Worm (Caenorhabditis elegans) whole organism, L2 larva: ENCODE data around the gene F29B9.11.

ENCODE experiments used
- C34F6.9 ChIP-seq: fragments of 150-350 bp; optimal IDR thresholded peaks from 2 replicates; lab custom pipeline; 2014; ENCODE audit warnings: missing biosample characterization, missing genetic modification characterization
- F13H6.1 ChIP-seq: sonication (generic microtip); optimal IDR thresholded peaks from 2 replicates; lab custom pipeline; 2016; ENCODE audit warnings: missing genetic modification characterization, missing compliant biosample characterization
- Y55F3AM.14 ChIP-seq: fragments of 200-800 bp; sonication (Bioruptor generic); optimal IDR thresholded peaks from 2 replicates; lab custom pipeline; 2018; ENCODE audit warnings: mild to moderate bottlenecking, missing genetic modification characterization, missing compliant biosample characterization
- ZK546.5 ChIP-seq: sonication (generic microtip); optimal IDR thresholded peaks from 2 replicates; lab custom pipeline; 2017; ENCODE audit warnings: missing biosample characterization, missing genetic modification characterization
- aly-2 ChIP-seq: fragments of 150-350 bp; optimal IDR thresholded peaks from 2 replicates; lab custom pipeline; 2014; ENCODE audit warnings: missing biosample characterization, missing genetic modification characterization
- ama-1 ChIP-seq: fragments of 150-350 bp; optimal IDR thresholded peaks from 2 replicates; lab custom pipeline; 2018; ENCODE audit warnings: inconsistent platforms
- blmp-1 ChIP-seq: sonication (generic microtip); optimal IDR thresholded peaks from 2 replicates; lab custom pipeline; 2017; ENCODE audit warnings: missing genetic modification characterization, mild to moderate bottlenecking, missing compliant biosample characterization, antibody characterized with exemption, moderate library complexity; ENCODE audit not compliant: insufficient read depth
- ceh-16 ChIP-seq: fragments of 150-350 bp; optimal IDR thresholded peaks from 2 replicates; lab custom pipeline; 2014; ENCODE audit warnings: missing biosample characterization, missing genetic modification characterization
- crh-2 ChIP-seq: sonication (generic microtip); optimal IDR thresholded peaks from 2 replicates; lab custom pipeline; 2017; ENCODE audit warnings: missing biosample characterization, missing genetic modification characterization
- dmd-4 ChIP-seq: sonication (generic microtip); optimal IDR thresholded peaks from 2 replicates; lab custom pipeline; 2017; ENCODE audit warnings: missing biosample characterization, missing genetic modification characterization
- egl-27 ChIP-seq: sonication (generic microtip); optimal IDR thresholded peaks from 3 replicates; lab custom pipeline; 2017; ENCODE audit warnings: missing biosample characterization, missing genetic modification reagents, missing genetic modification characterization
- elt-3 ChIP-seq: sonication (generic microtip); optimal IDR thresholded peaks from 2 replicates; lab custom pipeline; 2017; ENCODE audit warnings: missing biosample characterization, missing genetic modification characterization
- fos-1 ChIP-seq: fragments of 150-350 bp; optimal IDR thresholded peaks from 2 replicates; lab custom pipeline; 2014; ENCODE audit warnings: missing biosample characterization, missing genetic modification characterization
- gmeb-1 ChIP-seq: fragments of 150-350 bp; optimal IDR thresholded peaks from 2 replicates; lab custom pipeline; 2014; ENCODE audit warnings: missing biosample characterization, missing genetic modification characterization
- lin-11 ChIP-seq: fragments of 150-350 bp; sonication (generic microtip); optimal IDR thresholded peaks from 2 replicates; lab custom pipeline; 2014; ENCODE audit warnings: missing biosample characterization, missing genetic modification characterization, inconsistent platforms, mixed read lengths
- lin-13 ChIP-seq: fragments of 150-350 bp; optimal IDR thresholded peaks from 2 replicates; lab custom pipeline; 2014; ENCODE audit warnings: missing biosample characterization, missing genetic modification reagents, missing genetic modification characterization
- lin-39 ChIP-seq: fragments of 150-350 bp; optimal IDR thresholded peaks from 2 replicates; lab custom pipeline; 2014; ENCODE audit warnings: missing biosample characterization, missing genetic modification reagents, missing genetic modification characterization
- lsy-2 ChIP-seq, 2 experiments: fragments of 150-350 bp in 1 of 2; sonication (generic microtip) in 1 of 2; optimal IDR thresholded peaks; 2 replicates each; lab custom pipeline; 2014 to 2017; ENCODE audit warnings: missing biosample characterization in 2 of 2, missing genetic modification characterization in 2 of 2
- mab-5 ChIP-seq: fragments of 150-350 bp; optimal IDR thresholded peaks from 2 replicates; lab custom pipeline; 2014; ENCODE audit warnings: missing biosample characterization, missing genetic modification characterization
- mbf-1 ChIP-seq: sonication (generic microtip); optimal IDR thresholded peaks from 2 replicates; lab custom pipeline; 2017; ENCODE audit warnings: missing biosample characterization, missing genetic modification characterization
- mdl-1 ChIP-seq, 2 experiments: fragments of 150-350 bp in 1 of 2; sonication (generic microtip) in 1 of 2; optimal IDR thresholded peaks; 2 replicates each; lab custom pipeline; 2017; ENCODE audit warnings: missing biosample characterization in 2 of 2, missing genetic modification characterization in 2 of 2
- nhr-10 ChIP-seq: sonication (generic microtip); optimal IDR thresholded peaks from 2 replicates; lab custom pipeline; 2017; ENCODE audit warnings: missing biosample characterization, missing genetic modification characterization
- nhr-12 ChIP-seq: fragments of 150-350 bp; optimal IDR thresholded peaks from 2 replicates; lab custom pipeline; 2014; ENCODE audit warnings: missing biosample characterization, missing genetic modification characterization
- nhr-129 ChIP-seq: fragments of 150-350 bp; optimal IDR thresholded peaks from 2 replicates; lab custom pipeline; 2014; ENCODE audit warnings: missing biosample characterization, missing genetic modification characterization
- nhr-21 ChIP-seq: fragments of 150-350 bp; optimal IDR thresholded peaks from 2 replicates; lab custom pipeline; 2014; ENCODE audit warnings: missing biosample characterization, missing genetic modification characterization
- nhr-23 ChIP-seq: fragments of 150-350 bp; optimal IDR thresholded peaks from 2 replicates; lab custom pipeline; 2014; ENCODE audit warnings: missing biosample characterization, missing genetic modification reagents, missing genetic modification characterization
- nhr-237 ChIP-seq: fragments of 150-350 bp; optimal IDR thresholded peaks from 2 replicates; lab custom pipeline; 2014; ENCODE audit warnings: missing biosample characterization, missing genetic modification characterization
- nhr-25 ChIP-seq: fragments of 150-350 bp; sonication (generic microtip); optimal IDR thresholded peaks from 3 replicates; lab custom pipeline; 2014; ENCODE audit warnings: missing biosample characterization, missing genetic modification characterization
- nhr-6 ChIP-seq: fragments of 150-350 bp; optimal IDR thresholded peaks from 2 replicates; lab custom pipeline; 2014; ENCODE audit warnings: missing biosample characterization, missing genetic modification characterization
- peb-1 ChIP-seq: fragments of 150-350 bp; optimal IDR thresholded peaks from 2 replicates; lab custom pipeline; 2014; ENCODE audit warnings: missing biosample characterization, missing genetic modification characterization
- sem-4 ChIP-seq: fragments of 150-350 bp; optimal IDR thresholded peaks from 2 replicates; lab custom pipeline; 2014; ENCODE audit warnings: missing biosample characterization, missing genetic modification reagents, missing genetic modification characterization
- skn-1 ChIP-seq: sonication (generic microtip); optimal IDR thresholded peaks from 2 replicates; lab custom pipeline; 2017; ENCODE audit warnings: missing biosample characterization, missing genetic modification characterization
- sma-3 ChIP-seq: sonication (generic microtip); optimal IDR thresholded peaks from 2 replicates; lab custom pipeline; 2016; ENCODE audit warnings: missing genetic modification reagents, missing genetic modification characterization, missing compliant biosample characterization
- sma-9 ChIP-seq, 2 experiments: fragments of 150-350 bp in 1 of 2; sonication (generic microtip) in 1 of 2; optimal IDR thresholded peaks; 2 replicates each; lab custom pipeline; 2014 to 2016; ENCODE audit warnings: missing genetic modification characterization in 2 of 2, mild to moderate bottlenecking in 1 of 2, missing biosample characterization in 1 of 2, missing compliant biosample characterization in 1 of 2, missing genetic modification reagents in 1 of 2, moderate library complexity in 1 of 2
- unc-39 ChIP-seq: fragments of 150-350 bp; optimal IDR thresholded peaks from 2 replicates; lab custom pipeline; 2014; ENCODE audit warnings: missing biosample characterization, missing genetic modification characterization
- unc-55 ChIP-seq: fragments of 150-350 bp; sonication (generic microtip); optimal IDR thresholded peaks from 3 replicates; lab custom pipeline; 2014; ENCODE audit warnings: missing biosample characterization, missing genetic modification reagents, missing genetic modification characterization
- zag-1 ChIP-seq: fragments of 150-350 bp; optimal IDR thresholded peaks from 2 replicates; lab custom pipeline; 2014; ENCODE audit warnings: missing biosample characterization, missing genetic modification characterization
- ztf-1 ChIP-seq: fragments of 200-800 bp; sonication (Bioruptor generic); conservative IDR thresholded peaks from 2 replicates; pipeline ENCODE4 v1.3.6; 2022; ENCODE audit warnings: missing genetic modification characterization, missing compliant biosample characterization
- ztf-11 ChIP-seq: sonication (generic microtip); optimal IDR thresholded peaks from 2 replicates; lab custom pipeline; 2017; ENCODE audit warnings: missing biosample characterization, missing genetic modification characterization
- ztf-4 ChIP-seq: fragments of 150-350 bp; optimal IDR thresholded peaks from 2 replicates; lab custom pipeline; 2014; ENCODE audit warnings: missing biosample characterization, missing genetic modification characterization

Gene F29B9.11

ce11 chrIV:4705922-4706321, 45.9 kb upstream of the F29B9.11 start:
- no peak for TF ChIP-seq peb-1 (tag; lab: Kevin White, UChicago)
- TF ChIP-seq lin-11 (tag; lab: Kevin White, UChicago): no peak
- no peak for TF ChIP-seq unc-55
- TF ChIP-seq nhr-12: no peak
- no peak for TF ChIP-seq lin-39 (tag; lab: Kevin White, UChicago)

- TF ChIP-seq sem-4 (tag; lab: Kevin White, UChicago) (no peak), mbf-1 (tag; lab: Kevin White, UChicago) (no peak), ama-1 (lab: Kevin White, UChicago) (no peak), sma-3 (GFP tag; lab: Kevin White, UChicago) (peak; percentile 74), ztf-4 (tag; lab: Kevin White, UChicago) (peak; percentile 15), ztf-11 (tag; lab: Kevin White, UChicago) (no peak), mdl-1 (tag; optimal IDR thresholded peaks at IDR 0.05; lab: Kevin White, UChicago) (no peak), peb-1 (tag; lab: Kevin White, UChicago) (no peak), nhr-21 (tag; lab: Kevin White, UChicago) (peak; percentile 0), unc-55 (peak; percentile 60), fos-1 (tag; lab: Kevin White, UChicago) (peak; percentile 91), blmp-1 (tag; lab: Kevin White, UChicago) (no peak), nhr-6 (tag; lab: Kevin White, UChicago) (no peak), lin-13 (GFP tag; lab: Kevin White, UChicago) (peak; percentile 39), lin-39 (tag; lab: Kevin White, UChicago) (no peak), C34F6.9 (tag; lab: Kevin White, UChicago) (peak; percentile 60), dmd-4 (tag; lab: Kevin White, UChicago) (no peak), aly-2 (tag; lab: Kevin White, UChicago) (no peak), ztf-1 (GFP tag; lab: Robert Waterston, UW) (no peak), lsy-2 (tag; optimal IDR thresholded peaks at IDR 0.05; lab: Kevin White, UChicago) (peak; percentile 40 to 68), F13H6.1 (peak; percentile 75), nhr-25 (tag; lab: Kevin White, UChicago) (peak; percentile 24), sma-9 (GFP tag; optimal IDR thresholded peaks at IDR 0.05; lab: Kevin White, UChicago) (peak; percentile 68), sma-9 (tag; optimal IDR thresholded peaks at IDR 0.05; lab: Kevin White, UChicago) (no peak), zag-1 (tag; lab: Kevin White, UChicago) (peak; percentile 40), lin-11 (tag; lab: Kevin White, UChicago) (peak; percentile 8), gmeb-1 (no peak), nhr-10 (no peak), skn-1 (no peak), unc-39 (tag; lab: Kevin White, UChicago) (no peak), egl-27 (no peak), ZK546.5 (tag; lab: Kevin White, UChicago) (no peak), Y55F3AM.14 (GFP tag; lab: Kevin White, UChicago) (peak; percentile 10), crh-2 (tag; lab: Kevin White, UChicago) (peak; percentile 37), nhr-129 (peak; percentile 76), nhr-23 (tag; lab: Kevin White, UChicago) (no peak)
Measured at ce11 chrIV:4705182-4705581, 45.2 kb upstream of the F29B9.11 start.

ce11 chrIV:4703911-4704310, 43.9 kb upstream of the F29B9.11 start, which contains the start of gene ogdh-1:
Gene ogdh-1 (minus strand): TSS chrIV:4704011.
- TF ChIP-seq ztf-1 (GFP tag; lab: Robert Waterston, UW): no peak
- no peak for TF ChIP-seq aly-2 (tag; lab: Kevin White, UChicago)
- TF ChIP-seq elt-3: no peak
- no peak for TF ChIP-seq peb-1 (tag; lab: Kevin White, UChicago)
- no peak for TF ChIP-seq ceh-16 (tag; lab: Kevin White, UChicago)
- TF ChIP-seq crh-2 (tag; lab: Kevin White, UChicago): no peak

- TF ChIP-seq nhr-21 (tag; lab: Kevin White, UChicago): no peak
- no peak for TF ChIP-seq zag-1 (tag; lab: Kevin White, UChicago)
- TF ChIP-seq egl-27: no peak
- TF ChIP-seq sma-9 (GFP tag; optimal IDR thresholded peaks at IDR 0.05; lab: Kevin White, UChicago): no peak
- no peak for TF ChIP-seq sma-9 (tag; optimal IDR thresholded peaks at IDR 0.05; lab: Kevin White, UChicago)
- TF ChIP-seq mdl-1 (tag; optimal IDR thresholded peaks at IDR 0.05; lab: Kevin White, UChicago): no peak
- no peak for TF ChIP-seq nhr-237 (tag; lab: Kevin White, UChicago)
- no peak for TF ChIP-seq ztf-4 (tag; lab: Kevin White, UChicago)
- TF ChIP-seq ama-1 (lab: Kevin White, UChicago): no peak
- TF ChIP-seq mab-5 (tag; lab: Kevin White, UChicago): no peak
- no peak for TF ChIP-seq crh-2 (tag; lab: Kevin White, UChicago)
- TF ChIP-seq unc-55: no peak
- TF ChIP-seq, all 48 proteins: peak for 0
Measured at ce11 chrIV:4692463-4692862, 32.5 kb upstream of the F29B9.11 start, which contains the start of gene spe-51. Gene spe-51 (plus strand): TSS chrIV:4692763.
